Worm (Caenorhabditis elegans): ENCODE measurements around the gene C43F9.4.

C43F9.4 gene

DNA sequence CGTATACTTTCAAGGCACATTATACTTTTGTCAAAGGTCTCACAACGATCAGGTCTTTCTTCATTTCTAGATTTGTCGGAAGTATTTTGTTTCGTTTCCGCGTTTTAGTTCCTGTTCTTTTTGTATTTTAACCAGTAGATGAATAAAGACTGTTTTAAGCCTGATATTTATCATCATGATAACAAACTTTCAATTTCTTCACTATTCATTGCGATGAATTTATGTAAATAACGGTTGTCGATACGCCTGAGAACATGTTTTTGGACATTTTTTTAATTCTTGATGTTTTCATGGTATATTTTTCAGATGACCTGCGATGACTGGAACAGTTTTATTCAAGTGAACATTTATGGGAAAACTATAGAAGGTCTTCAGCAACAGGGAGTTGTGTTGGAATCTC is 30.6 kb downstream of the C43F9.4 start, which contains the start of gene zim-3:
Gene zim-3 (plus strand): TSS at position 301 of the 400 bp plus-strand sequence.
- no peak for TF ChIP-seq che-1 (tag; optimal IDR thresholded peaks at IDR 0.05)
- no peak for TF ChIP-seq K09A11.1 (tag; optimal IDR thresholded peaks at IDR 0.05; ENCODE audit: insufficient read depth)
- no peak for TF ChIP-seq unc-86 (tag; optimal IDR thresholded peaks at IDR 0.05)
- TF ChIP-seq tbx-2 (tag; optimal IDR thresholded peaks at IDR 0.05) = no peak
- TF ChIP-seq Y22D7AL.16 (tag; optimal IDR thresholded peaks at IDR 0.05) = no peak
- no peak for TF ChIP-seq C08G9.2 (tag; optimal IDR thresholded peaks at IDR 0.05)
- TF ChIP-seq tbx-7 (tag; optimal IDR thresholded peaks at IDR 0.05) = no peak
- no peak for TF ChIP-seq ceh-19 (GFP tag; optimal IDR thresholded peaks at IDR 0.05)

DNA sequence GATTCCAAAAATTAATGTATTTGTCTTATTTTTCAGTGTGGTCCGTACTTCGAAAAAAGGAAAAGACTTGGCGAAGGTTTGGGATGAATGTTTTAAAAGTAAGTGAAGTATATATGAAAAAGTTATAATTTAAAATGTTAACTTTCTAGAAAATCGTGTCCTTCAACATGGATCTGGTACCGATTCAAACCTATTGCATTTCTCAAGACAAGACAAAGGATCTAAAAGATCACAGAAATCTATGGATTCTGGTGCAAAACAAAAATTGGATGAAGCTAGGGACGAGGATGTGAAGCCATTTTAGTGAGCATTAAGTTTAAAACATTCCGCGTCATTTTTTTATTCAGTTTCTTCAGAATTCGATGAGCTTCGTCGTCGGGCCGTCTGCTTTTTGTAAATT is 34.0 kb downstream of the C43F9.4 start, which contains the start of gene zim-2:
Gene zim-2 (plus strand): TSS at position 301 of the 400 bp plus-strand sequence.
- TF ChIP-seq che-1 (tag; optimal IDR thresholded peaks at IDR 0.05) (no peak), F13H6.1 (tag; optimal IDR thresholded peaks at IDR 0.05) (no peak), unc-86 (tag; optimal IDR thresholded peaks at IDR 0.05) (no peak), pha-4 (tag; optimal IDR thresholded peaks at IDR 0.05) (no peak)

DNA sequence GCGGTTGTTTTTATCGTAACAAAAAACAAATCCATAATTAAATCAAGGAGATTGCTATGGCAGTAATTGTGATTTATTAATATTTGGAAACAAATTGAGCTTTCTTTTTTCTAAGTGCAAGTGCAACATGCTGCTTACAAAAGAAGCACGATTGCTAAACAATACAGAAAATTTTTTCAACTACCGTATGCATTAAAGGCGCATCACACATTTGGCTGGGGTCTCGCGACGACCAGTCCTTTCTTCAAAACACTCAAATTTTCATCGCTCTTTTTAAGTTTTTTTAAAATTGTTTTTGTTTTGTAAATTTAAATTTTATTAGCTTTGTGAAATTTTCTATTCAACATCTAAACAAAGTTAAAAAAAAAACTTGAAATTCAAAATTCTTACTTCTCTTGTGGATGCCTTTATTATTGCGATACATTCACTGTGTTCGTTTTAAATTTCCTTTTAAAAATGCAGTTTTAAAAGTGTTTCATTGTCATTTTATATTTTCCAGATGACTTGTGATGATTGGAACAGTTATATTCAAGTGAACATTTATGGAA is 42.3 kb downstream of the C43F9.4 start, which contains the start of gene zim-1:
Gene zim-1 (plus strand): TSS at position 498 of the 548 bp plus-strand sequence.
- no peak for TF ChIP-seq K09A11.1 (tag; optimal IDR thresholded peaks at IDR 0.05; ENCODE audit: insufficient read depth)
- no peak for TF ChIP-seq ceh-34 (tag; optimal IDR thresholded peaks at IDR 0.05)
- no peak for TF ChIP-seq tbx-7 (tag; optimal IDR thresholded peaks at IDR 0.05)
- no peak for TF ChIP-seq ceh-31 (tag; optimal IDR thresholded peaks at IDR 0.05)
- TF ChIP-seq pros-1 (tag; optimal IDR thresholded peaks at IDR 0.05) = no peak
- no peak for TF ChIP-seq ets-4 (tag; optimal IDR thresholded peaks at IDR 0.05)
- no peak for TF ChIP-seq ref-2 (tag; optimal IDR thresholded peaks at IDR 0.05)
- TF ChIP-seq ahr-1 (tag; optimal IDR thresholded peaks at IDR 0.05) = no peak
- no peak for TF ChIP-seq ztf-16 (tag; optimal IDR thresholded peaks at IDR 0.05)
- no peak for TF ChIP-seq ceh-30 (tag; optimal IDR thresholded peaks at IDR 0.05)
- TF ChIP-seq hlh-30 (tag; optimal IDR thresholded peaks at IDR 0.05; ENCODE audit: insufficient read depth) = no peak
- TF ChIP-seq sox-4 (tag; optimal IDR thresholded peaks at IDR 0.05) = no peak

DNA sequence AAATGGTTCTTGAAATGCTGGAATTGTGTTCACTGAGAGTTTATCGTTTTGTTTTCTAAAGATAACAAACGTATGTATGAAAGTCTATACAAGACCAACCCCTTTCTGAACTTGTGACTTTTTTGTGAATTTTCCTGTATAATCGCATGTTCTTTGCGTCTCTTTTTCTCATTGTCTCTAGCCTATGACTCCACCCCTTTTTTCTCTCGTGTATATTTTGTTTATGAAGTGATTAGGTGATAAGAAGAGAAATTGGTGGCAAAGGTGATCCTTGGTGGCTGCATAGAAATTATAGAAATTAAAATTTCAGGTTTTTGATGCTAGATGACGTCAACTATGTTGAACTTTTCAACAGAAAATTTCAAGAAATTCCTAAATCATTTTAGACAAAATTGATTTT is 43.9 kb downstream of the C43F9.4 start, which contains the start of gene T07G12.5:
Gene T07G12.5 (minus strand): TSS at position 101 of the 400 bp plus-strand sequence.
- TF ChIP-seq pha-2 (tag; optimal IDR thresholded peaks at IDR 0.05) = no peak
- no peak for TF ChIP-seq syd-9 (tag; optimal IDR thresholded peaks at IDR 0.05)
- TF ChIP-seq ceh-31 (tag; optimal IDR thresholded peaks at IDR 0.05) = no peak
- TF ChIP-seq pag-3 (tag; optimal IDR thresholded peaks at IDR 0.05; ENCODE audit: borderline replicate concordance) = no peak
- TF ChIP-seq ceh-2 (tag; optimal IDR thresholded peaks at IDR 0.05) = no peak
- TF ChIP-seq ttx-3 (tag; optimal IDR thresholded peaks at IDR 0.05) = no peak
- no peak for TF ChIP-seq ahr-1 (tag; optimal IDR thresholded peaks at IDR 0.05)
- no peak for TF ChIP-seq nhr-11 (tag; optimal IDR thresholded peaks at IDR 0.05)
- no peak for TF ChIP-seq hlh-13 (GFP tag; optimal IDR thresholded peaks at IDR 0.05)
- TF ChIP-seq tbx-2 (tag; optimal IDR thresholded peaks at IDR 0.05) = no peak
- TF ChIP-seq ceh-6 (GFP tag; optimal IDR thresholded peaks at IDR 0.05) = no peak
- no peak for TF ChIP-seq ceh-34 (tag; optimal IDR thresholded peaks at IDR 0.05)
- TF ChIP-seq C38D4.7 (GFP tag; optimal IDR thresholded peaks at IDR 0.05) = no peak
- TF ChIP-seq ama-1 (optimal IDR thresholded peaks at IDR 0.05) = no peak
- no peak for TF ChIP-seq pros-1 (tag; optimal IDR thresholded peaks at IDR 0.05)

DNA sequence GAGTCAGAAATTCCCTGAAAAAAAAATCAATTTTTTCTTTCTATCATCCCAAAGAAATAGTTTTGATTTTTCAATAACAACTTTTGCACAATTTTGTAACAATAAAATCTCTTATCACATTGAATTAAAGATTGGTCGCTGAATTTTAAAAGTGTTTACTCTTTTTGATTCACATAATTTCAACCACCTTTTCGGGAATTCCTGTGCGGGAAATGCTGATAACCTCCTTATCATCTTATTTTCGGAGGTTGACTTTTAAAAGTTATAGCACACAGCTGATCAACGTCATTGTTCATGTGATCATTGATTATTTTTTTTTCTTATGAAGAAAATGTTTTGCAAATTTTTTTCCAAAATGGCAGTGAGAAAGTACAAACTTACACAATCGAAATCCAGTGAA is 45.6 kb downstream of the C43F9.4 start:
- TF ChIP-seq ceh-30 (tag; optimal IDR thresholded peaks at IDR 0.05) (no peak), ttx-3 (tag; optimal IDR thresholded peaks at IDR 0.05) (no peak), syd-9 (tag; optimal IDR thresholded peaks at IDR 0.05) (no peak), hlh-30 (tag; optimal IDR thresholded peaks at IDR 0.05; ENCODE audit: insufficient read depth) (no peak), K02D7.2 (tag; optimal IDR thresholded peaks at IDR 0.05) (no peak), ref-2 (tag; optimal IDR thresholded peaks at IDR 0.05) (no peak), C38D4.7 (GFP tag; optimal IDR thresholded peaks at IDR 0.05) (no peak), madf-2 (tag; optimal IDR thresholded peaks at IDR 0.05) (no peak), C08G9.2 (tag; optimal IDR thresholded peaks at IDR 0.05) (no peak), tbx-2 (tag; optimal IDR thresholded peaks at IDR 0.05) (no peak), pha-4 (tag; optimal IDR thresholded peaks at IDR 0.05) (no peak), hlh-6 (tag; optimal IDR thresholded peaks at IDR 0.05) (no peak), sox-4 (tag; optimal IDR thresholded peaks at IDR 0.05) (no peak), unc-42 (tag; optimal IDR thresholded peaks at IDR 0.05) (no peak), ceh-24 (tag; optimal IDR thresholded peaks at IDR 0.05) (no peak), hlh-15 (tag; optimal IDR thresholded peaks at IDR 0.05) (no peak), ceh-34 (tag; optimal IDR thresholded peaks at IDR 0.05) (no peak), ceh-18 (tag; optimal IDR thresholded peaks at IDR 0.05) (no peak)

Measured in whole organism, late embryonic.